Fruit fly (Drosophila melanogaster) whole organism, pupa: ENCODE data around the gene Pdi.
A peak's percentile ranks its signal among the peaks of the same experiment; 100 is the strongest.

Experiments
- CG10348 ChIP-seq: fragments of 200-800 bp; sonication (Bioruptor generic); IDR thresholded peaks from 2 replicates; pipeline ENCODE4 v1.3.6; 2022; ENCODE audit warnings: missing biosample characterization, missing genetic modification characterization
- CG12605 ChIP-seq: fragments of 200-800 bp; sonication (Bioruptor generic); IDR thresholded peaks from 2 replicates; pipeline ENCODE4 v1.3.6; 2022; ENCODE audit warnings: missing biosample characterization, missing genetic modification characterization
- CG13204 ChIP-seq: fragments of 200-800 bp; sonication (Bioruptor generic); optimal IDR thresholded peaks from 2 replicates; lab custom pipeline; 2018; ENCODE audit warnings: missing biosample characterization, mild to moderate bottlenecking, missing genetic modification characterization, moderate library complexity
- CG14655 ChIP-seq: fragments of 200-800 bp; sonication (Bioruptor generic); optimal IDR thresholded peaks from 3 replicates; lab custom pipeline; 2017; ENCODE audit warnings: mild to moderate bottlenecking, missing biosample characterization, missing genetic modification reagents, missing genetic modification characterization
- CG15710 ChIP-seq: fragments of 200-800 bp; sonication (Bioruptor generic); optimal IDR thresholded peaks from 2 replicates; lab custom pipeline; 2018; ENCODE audit warnings: missing biosample characterization, mild to moderate bottlenecking, missing genetic modification characterization, moderate library complexity
- CG17806 ChIP-seq: fragments of 200-800 bp; sonication (Bioruptor generic); optimal IDR thresholded peaks from 2 replicates; lab custom pipeline; 2018; ENCODE audit warnings: missing biosample characterization, mild to moderate bottlenecking, missing genetic modification characterization, moderate library complexity
- CG32121 ChIP-seq: fragments of 200-800 bp; sonication (Bioruptor generic); IDR thresholded peaks from 2 replicates; pipeline ENCODE4 v1.3.6; 2022; ENCODE audit warnings: missing biosample characterization, missing genetic modification characterization
- CG34367 ChIP-seq: fragments of 200-800 bp; sonication (Bioruptor generic); optimal IDR thresholded peaks from 2 replicates; lab custom pipeline; 2018; ENCODE audit warnings: missing biosample characterization, mild to moderate bottlenecking, missing genetic modification characterization
- CG4496 ChIP-seq: fragments of 200-800 bp; sonication (Bioruptor generic); IDR thresholded peaks from 3 replicates; pipeline ENCODE4 v1.3.6; 2022; ENCODE audit warnings: missing biosample characterization, missing genetic modification characterization
- CG8159 ChIP-seq: fragments of 200-800 bp; sonication (Bioruptor generic); optimal IDR thresholded peaks from 3 replicates; lab custom pipeline; 2018; ENCODE audit warnings: missing biosample characterization, mild to moderate bottlenecking, missing genetic modification characterization, moderate library complexity
- CG8301 ChIP-seq: fragments of 200-800 bp; sonication (Bioruptor generic); optimal IDR thresholded peaks from 2 replicates; lab custom pipeline; 2018; ENCODE audit warnings: missing biosample characterization, mild to moderate bottlenecking, missing genetic modification characterization
- CG9948 ChIP-seq: fragments of 200-800 bp; sonication (Bioruptor generic); optimal IDR thresholded peaks from 2 replicates; lab custom pipeline; 2018; ENCODE audit warnings: missing biosample characterization, mild to moderate bottlenecking, missing genetic modification characterization, moderate library complexity
- D1 ChIP-seq: fragments of 200-800 bp; sonication (Bioruptor generic); optimal IDR thresholded peaks from 2 replicates; lab custom pipeline; 2018; ENCODE audit warnings: missing biosample characterization, mild to moderate bottlenecking, missing genetic modification characterization, moderate library complexity
- EcR ChIP-seq: fragments of 200-800 bp; sonication (Bioruptor generic); optimal IDR thresholded peaks from 3 replicates; lab custom pipeline; 2019; ENCODE audit warnings: missing biosample characterization, missing genetic modification characterization, mild to moderate bottlenecking, moderate library complexity, missing genetic modification reagents
- Ets98B ChIP-seq: fragments of 200-800 bp; sonication (Bioruptor generic); IDR thresholded peaks from 2 replicates; pipeline ENCODE4 v1.3.6; 2022; ENCODE audit warnings: missing biosample characterization, missing genetic modification characterization
- Pif1A ChIP-seq: fragments of 200-800 bp; sonication (Bioruptor generic); optimal IDR thresholded peaks from 3 replicates; lab custom pipeline; 2016; ENCODE audit warnings: missing biosample characterization, missing genetic modification characterization
- Pif1B ChIP-seq: fragments of 200-800 bp; sonication (Bioruptor generic); optimal IDR thresholded peaks from 3 replicates; lab custom pipeline; 2016; ENCODE audit warnings: missing biosample characterization, missing genetic modification characterization
- Snoo ChIP-seq: fragments of 200-800 bp; sonication (Bioruptor generic); optimal IDR thresholded peaks from 3 replicates; lab custom pipeline; 2017; ENCODE audit warnings: missing biosample characterization, mild to moderate bottlenecking, missing genetic modification characterization, inconsistent platforms
- fd96Ca ChIP-seq: fragments of 200-800 bp; sonication (Bioruptor generic); IDR thresholded peaks from 3 replicates; pipeline ENCODE4 v1.3.6; 2022; ENCODE audit warnings: missing biosample characterization, missing genetic modification characterization
- gl ChIP-seq: fragments of 200-800 bp; sonication (Bioruptor generic); optimal IDR thresholded peaks from 2 replicates; lab custom pipeline; 2018; ENCODE audit warnings: missing biosample characterization, mild to moderate bottlenecking, missing genetic modification characterization
- rn ChIP-seq: fragments of 200-800 bp; sonication (Bioruptor generic); IDR thresholded peaks from 2 replicates; pipeline ENCODE4 v1.3.6; 2022; ENCODE audit warnings: missing biosample characterization, missing genetic modification characterization

Pdi gene

DNA sequence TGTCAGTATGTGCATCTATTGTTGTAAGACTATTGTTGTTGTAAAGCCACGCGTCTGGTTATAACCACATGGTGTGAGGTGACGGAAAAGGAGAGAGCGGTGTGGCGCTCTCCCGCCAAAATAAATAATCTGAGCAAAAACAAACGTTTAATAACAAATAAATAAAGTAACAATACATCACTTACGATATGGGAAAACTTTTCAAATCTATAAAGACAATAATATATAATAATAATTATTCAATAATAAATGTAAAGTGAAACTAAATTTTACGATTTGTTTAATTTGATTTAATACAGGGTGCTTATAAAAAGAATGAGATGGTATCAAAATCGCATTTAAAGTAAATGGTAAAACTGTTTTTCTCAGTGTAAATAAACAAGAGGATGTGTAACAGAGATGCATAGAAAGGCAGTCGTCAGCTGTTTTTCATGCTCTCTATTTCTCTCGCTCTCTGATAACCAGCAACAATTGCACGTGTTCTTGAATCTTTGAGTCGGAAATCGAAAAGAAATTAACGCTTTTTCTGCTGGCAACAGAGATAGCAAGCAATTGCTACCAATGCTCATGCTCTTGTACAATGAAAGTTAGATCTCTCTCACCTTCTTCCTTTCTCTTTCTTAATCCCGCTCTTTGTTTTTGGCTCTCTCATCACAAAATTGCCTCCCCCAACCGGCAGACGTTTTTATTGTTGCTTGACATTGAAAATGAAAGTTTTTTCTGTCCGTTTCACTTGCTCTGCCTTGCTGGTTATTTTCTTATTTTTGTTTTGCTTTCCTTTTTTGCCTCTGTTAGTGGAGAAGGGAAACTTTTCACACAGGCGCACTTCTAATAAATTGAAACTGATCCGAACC lies 43.8 kb downstream of the Pdi start:
- TF ChIP-seq CG12605 (GFP tag; lab: Robert Waterston, UW) (peak; percentile 96), D1 (tag; lab: Kevin White, UChicago) (peak; percentile 87), CG9948 (tag; lab: Kevin White, UChicago) (peak; percentile 92), CG13204 (no peak), Pif1B (peak; percentile 65), CG8301 (tag; lab: Kevin White, UChicago) (peak; percentile 85), Snoo (tag; lab: Kevin White, UChicago) (peak; percentile 49), CG32121 (GFP tag; lab: Robert Waterston, UW) (peak; percentile 92), CG14655 (GFP tag; lab: Kevin White, UChicago) (peak; percentile 91), rn (GFP tag; lab: Robert Waterston, UW) (peak; percentile 75), CG8159 (peak; percentile 95), CG15710 (peak; percentile 74), CG17806 (tag; lab: Kevin White, UChicago) (peak; percentile 82), EcR (GFP tag; lab: Kevin White, UChicago) (no peak), fd96Ca (no peak), gl (tag; lab: Kevin White, UChicago) (peak; percentile 65), Ets98B (GFP tag; lab: Robert Waterston, UW) (peak; percentile 54), CG4496 (GFP tag; lab: Robert Waterston, UW) (peak; percentile 83), CG10348 (GFP tag; lab: Robert Waterston, UW) (no peak), CG34367 (tag; lab: Kevin White, UChicago) (peak; percentile 58), Pif1A (GFP tag; lab: Kevin White, UChicago) (peak; percentile 71)
- TF ChIP-seq, all 21 proteins: peak for 17

DNA sequence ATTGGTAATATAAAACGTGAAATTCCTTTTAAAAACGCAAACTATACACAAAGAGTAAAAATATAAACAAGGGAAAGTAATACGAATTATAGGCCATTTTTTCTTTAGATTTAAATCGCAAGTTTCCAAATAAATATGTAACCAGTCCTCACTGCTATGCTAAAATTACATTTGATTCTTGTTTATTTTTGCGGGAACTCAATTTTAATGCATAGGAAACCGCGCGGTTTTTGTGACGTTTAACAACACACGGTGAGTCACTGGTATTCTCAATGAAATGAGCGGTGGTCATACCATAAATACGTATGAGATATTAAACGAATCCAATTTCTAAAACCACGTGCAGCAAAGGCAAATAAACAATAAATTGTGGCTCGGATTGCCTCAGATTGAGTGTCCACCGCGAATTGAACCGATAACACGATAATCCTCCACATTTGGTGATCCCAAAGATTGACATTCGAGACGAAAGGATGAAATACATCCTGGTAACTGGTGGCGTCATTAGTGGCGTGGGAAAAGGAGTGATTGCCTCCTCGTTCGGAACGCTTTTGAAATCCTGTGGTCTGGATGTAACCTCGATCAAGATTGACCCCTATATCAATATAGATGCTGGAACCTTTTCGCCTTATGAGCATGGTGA lies 44.6 kb downstream of the Pdi start, which contains the start of gene Ctps:
Gene Ctps (plus strand): TSS at position 37 of the 643 bp plus-strand sequence.
- no peak for TF ChIP-seq EcR (GFP tag; lab: Kevin White, UChicago)
- peak; percentile 0 for TF ChIP-seq Pif1A (GFP tag; lab: Kevin White, UChicago)
- peak; percentile 49 for TF ChIP-seq D1 (tag; lab: Kevin White, UChicago)
- no peak for TF ChIP-seq CG13204

DNA sequence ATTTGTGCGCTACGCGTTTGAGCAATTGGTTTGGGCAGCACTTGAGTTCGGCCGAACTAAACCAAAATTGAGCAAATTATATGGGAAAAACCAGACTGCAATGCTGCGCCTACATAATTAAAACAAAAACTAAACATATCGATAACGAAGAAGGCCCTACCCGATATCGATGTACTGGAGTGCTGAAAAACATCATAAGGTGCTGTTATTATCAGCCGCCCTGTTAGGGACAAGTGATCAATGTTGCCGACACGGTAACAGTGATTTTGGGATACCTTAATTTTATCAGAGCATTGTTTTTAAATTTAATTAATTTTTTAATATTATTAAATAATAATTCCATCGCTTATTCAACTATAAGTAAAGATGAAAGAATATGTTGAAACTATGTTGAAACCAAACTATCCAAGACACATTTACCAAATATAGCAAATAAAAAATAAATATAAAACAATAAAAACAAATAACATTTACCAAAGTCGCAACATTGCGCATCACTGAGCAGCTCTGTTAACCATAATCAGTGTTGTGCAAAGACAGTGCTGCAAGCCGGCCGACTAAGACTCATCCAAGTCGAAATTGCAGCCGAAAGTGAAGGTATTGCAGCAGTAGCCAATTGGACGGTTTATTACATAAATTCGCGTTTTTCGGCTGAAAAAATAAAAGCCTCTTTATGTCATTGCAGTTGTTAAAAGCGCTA lies 47.9 kb downstream of the Pdi start, which contains the start of the genes sstn, Plp and GlyRS:
Gene sstn (minus strand): TSS at position 131 of the 700 bp plus-strand sequence.
Gene Plp (minus strand): TSS at position 136 of the 700 bp plus-strand sequence.
Gene GlyRS (plus strand): TSS at position 554 of the 700 bp plus-strand sequence.
- TF ChIP-seq CG14655 (GFP tag; lab: Kevin White, UChicago) (no peak), D1 (tag; lab: Kevin White, UChicago) (no peak), CG15710 (peak; percentile 25), Pif1A (GFP tag; lab: Kevin White, UChicago) (no peak), Ets98B (GFP tag; lab: Robert Waterston, UW) (no peak), CG8159 (peak; percentile 47)

DNA sequence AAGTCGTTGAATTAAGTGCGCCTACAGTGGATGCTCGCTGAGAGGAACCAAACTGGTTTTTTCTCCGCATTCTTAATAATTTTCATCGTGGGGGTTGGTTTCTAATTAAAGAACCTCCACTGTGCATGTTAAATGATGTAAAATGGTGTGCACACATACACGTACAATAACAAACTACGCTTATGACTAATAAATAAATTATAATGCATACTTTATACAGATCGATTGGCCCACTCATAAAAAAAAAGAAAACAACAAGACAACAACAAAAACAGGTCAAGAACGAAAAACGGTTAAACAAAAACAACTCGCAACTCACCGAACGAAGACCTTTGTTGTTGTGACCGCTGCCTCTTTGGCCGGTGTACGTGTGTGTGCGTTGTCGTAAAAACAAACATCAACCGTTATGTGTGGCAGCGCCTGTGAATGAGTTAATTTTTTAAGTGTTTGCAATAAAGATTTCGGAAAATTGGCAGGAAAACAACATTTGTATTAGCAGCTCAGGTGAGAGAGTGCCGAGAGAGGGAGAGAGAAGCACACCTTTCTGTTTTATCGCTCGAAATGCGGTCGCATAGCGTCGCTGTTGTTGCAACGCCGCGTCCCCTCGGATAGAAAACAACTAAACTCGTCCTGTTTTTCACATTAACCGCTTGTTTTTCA lies 48.6 kb downstream of the Pdi start:
- 0 out of 3 replicates have a peak, but pooled peaks have one; percentile 49 for TF ChIP-seq CG4496 (GFP tag; lab: Robert Waterston, UW)
- 0 out of 2 replicates have a peak, but pooled peaks have one; percentile 37 for TF ChIP-seq CG32121 (GFP tag; lab: Robert Waterston, UW)
- TF ChIP-seq CG8159, result peak; percentile 5
- TF ChIP-seq Snoo (tag; lab: Kevin White, UChicago), result no peak
- no peak for TF ChIP-seq CG9948 (tag; lab: Kevin White, UChicago)
- no peak for TF ChIP-seq CG8301 (tag; lab: Kevin White, UChicago)
- TF ChIP-seq CG10348 (GFP tag; lab: Robert Waterston, UW), result no peak
- peak; percentile 19 for TF ChIP-seq Pif1A (GFP tag; lab: Kevin White, UChicago)
- TF ChIP-seq CG17806 (tag; lab: Kevin White, UChicago), result no peak
- TF ChIP-seq D1 (tag; lab: Kevin White, UChicago), result no peak
- TF ChIP-seq CG14655 (GFP tag; lab: Kevin White, UChicago), result no peak
- no peak for TF ChIP-seq CG15710
- no peak for TF ChIP-seq CG13204
- no peak for TF ChIP-seq rn (GFP tag; lab: Robert Waterston, UW)
- no peak for TF ChIP-seq Pif1B
- TF ChIP-seq EcR (GFP tag; lab: Kevin White, UChicago), result peak; percentile 70
- TF ChIP-seq gl (tag; lab: Kevin White, UChicago), result no peak
- no peak; the same call in 1 of the 2 replicates for TF ChIP-seq Ets98B (GFP tag; lab: Robert Waterston, UW)
- TF ChIP-seq CG12605 (GFP tag; lab: Robert Waterston, UW), result no peak
- TF ChIP-seq fd96Ca, result no peak
- no peak for TF ChIP-seq CG34367 (tag; lab: Kevin White, UChicago)
